Fruit fly (Drosophila melanogaster): ENCODE data around the gene CG6006.

dm6 chr3R:16115861-16116260 lies 38.9 kb upstream of the CG6006 start, which contains the start of gene Sb:
- TF ChIP-seq CG3919 (GFP tag; optimal IDR thresholded peaks at IDR 0.05) (no peak), spab (GFP tag; optimal IDR thresholded peaks at IDR 0.05) (no peak), CG10631 (GFP tag; optimal IDR thresholded peaks at IDR 0.05) (no peak), net (GFP tag; optimal IDR thresholded peaks at IDR 0.05) (no peak), fkh (GFP tag; optimal IDR thresholded peaks at IDR 0.05) (no peak), dsx (GFP tag; optimal IDR thresholded peaks at IDR 0.05; ENCODE audit: poor library complexity, severe bottlenecking) (no peak), CG34406 (GFP tag; optimal IDR thresholded peaks at IDR 0.05) (no peak), Sox15 (GFP tag; optimal IDR thresholded peaks at IDR 0.05) (no peak), OdsH (GFP tag; optimal IDR thresholded peaks at IDR 0.05) (no peak), CG11294 (GFP tag; IDR thresholded peaks at IDR 0.05) (no peak), CG8319 (GFP tag; optimal IDR thresholded peaks at IDR 0.05) (no peak)
